Worm (Caenorhabditis elegans): ENCODE measurements around the gene epac-1.

epac-1 gene

DNA sequence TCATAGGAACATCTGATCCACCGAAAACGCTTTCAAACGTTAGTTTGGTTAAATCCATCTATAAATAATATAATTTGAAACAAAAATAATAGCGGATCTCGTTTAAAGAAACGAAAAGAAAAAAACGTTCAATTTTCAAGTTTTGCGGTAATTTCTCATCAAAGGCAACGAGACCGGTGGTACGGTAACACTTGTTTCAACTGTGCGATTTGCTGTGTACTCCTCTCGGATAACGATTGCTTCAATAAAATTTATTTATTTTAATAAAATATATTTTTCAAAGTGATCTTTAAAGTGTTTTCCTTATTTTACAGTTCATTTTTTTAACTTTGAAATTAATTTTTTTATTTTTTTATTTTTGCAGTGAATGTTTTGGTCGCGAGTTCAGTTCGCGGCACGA lies 29.6 kb downstream of the epac-1 start, which contains the start of the genes rde-4 and cox-14:
rde-4 (minus strand) TSS at position 60 of the 400 bp plus-strand sequence.
cox-14 (plus strand) TSS at position 356 of the 400 bp plus-strand sequence.
- TF ChIP-seq ztf-4 (tag; optimal IDR thresholded peaks at IDR 0.05): peak; percentile 1
- no peak for TF ChIP-seq nhr-11 (tag; optimal IDR thresholded peaks at IDR 0.05)
- no peak for TF ChIP-seq aly-2 (tag; optimal IDR thresholded peaks at IDR 0.05)
- no peak for TF ChIP-seq unc-39 (tag; optimal IDR thresholded peaks at IDR 0.05)
- TF ChIP-seq nhr-25 (tag; optimal IDR thresholded peaks at IDR 0.05): peak; percentile 86
- TF ChIP-seq nhr-237 (tag; optimal IDR thresholded peaks at IDR 0.05): no peak
- peak; percentile 90 for TF ChIP-seq lin-13 (GFP tag; optimal IDR thresholded peaks at IDR 0.05)
- TF ChIP-seq crh-2 (tag; optimal IDR thresholded peaks at IDR 0.05): peak; percentile 90
- peak; percentile 2 for TF ChIP-seq skn-1 (tag; optimal IDR thresholded peaks at IDR 0.05)
- peak; percentile 55 for TF ChIP-seq snpc-4 (tag; optimal IDR thresholded peaks at IDR 0.05)
- peak; percentile 60 for TF ChIP-seq fos-1 (tag; optimal IDR thresholded peaks at IDR 0.05)
- peak; percentile 98 for TF ChIP-seq unc-55 (GFP tag; optimal IDR thresholded peaks at IDR 0.05)
- no peak for TF ChIP-seq mbf-1 (tag; optimal IDR thresholded peaks at IDR 0.05)
- TF ChIP-seq nhr-10 (tag; optimal IDR thresholded peaks at IDR 0.05): no peak
- no peak for TF ChIP-seq nhr-23 (tag; optimal IDR thresholded peaks at IDR 0.05)
- no peak for TF ChIP-seq Y55F3AM.14 (GFP tag; optimal IDR thresholded peaks at IDR 0.05)
- peak; percentile 19 for TF ChIP-seq blmp-1 (tag; optimal IDR thresholded peaks at IDR 0.05; ENCODE audit: insufficient read depth)
- no peak for TF ChIP-seq elt-3 (tag; optimal IDR thresholded peaks at IDR 0.05)
- TF ChIP-seq gmeb-1 (tag; optimal IDR thresholded peaks at IDR 0.05): peak; percentile 91
- TF ChIP-seq lsy-2 (tag; optimal IDR thresholded peaks at IDR 0.05): peak; percentile 97 to 99
- TF ChIP-seq mab-5 (tag; optimal IDR thresholded peaks at IDR 0.05): peak; percentile 59
- peak; percentile 5 for TF ChIP-seq R02D3.7 (tag; optimal IDR thresholded peaks at IDR 0.05)
- no peak for TF ChIP-seq sma-9 (GFP tag; optimal IDR thresholded peaks at IDR 0.05)
- no peak for TF ChIP-seq sma-9 (tag; optimal IDR thresholded peaks at IDR 0.05)
- TF ChIP-seq zag-1 (tag; optimal IDR thresholded peaks at IDR 0.05): no peak
- TF ChIP-seq ztf-11 (tag; optimal IDR thresholded peaks at IDR 0.05): no peak
- no peak for TF ChIP-seq lin-39 (tag; optimal IDR thresholded peaks at IDR 0.05)
- peak; percentile 72 for TF ChIP-seq sem-4 (tag; optimal IDR thresholded peaks at IDR 0.05)
- TF ChIP-seq ztf-1 (GFP tag; conservative IDR thresholded peaks at IDR 0.05): no peak
- TF ChIP-seq ceh-82 (tag; optimal IDR thresholded peaks at IDR 0.05): no peak
- peak; percentile 60 for TF ChIP-seq nhr-6 (tag; optimal IDR thresholded peaks at IDR 0.05)
- no peak for TF ChIP-seq unc-62 (GFP tag; optimal IDR thresholded peaks at IDR 0.05)
- peak; percentile 65 for TF ChIP-seq nhr-129 (tag; optimal IDR thresholded peaks at IDR 0.05)
- peak; percentile 91 for TF ChIP-seq C34F6.9 (tag; optimal IDR thresholded peaks at IDR 0.05)
- TF ChIP-seq nhr-21 (tag; optimal IDR thresholded peaks at IDR 0.05): peak; percentile 74
- TF ChIP-seq peb-1 (tag; optimal IDR thresholded peaks at IDR 0.05): no peak
- no peak for TF ChIP-seq egl-27 (tag; optimal IDR thresholded peaks at IDR 0.05)
- TF ChIP-seq ceh-16 (tag; optimal IDR thresholded peaks at IDR 0.05): peak; percentile 25
- peak in 1 of 2 experiments; percentile 54 for TF ChIP-seq mdl-1 (tag; optimal IDR thresholded peaks at IDR 0.05)
- no peak for TF ChIP-seq alr-1 (tag; optimal IDR thresholded peaks at IDR 0.05)
- TF ChIP-seq ama-1 (optimal IDR thresholded peaks at IDR 0.05): peak; percentile 41
- TF ChIP-seq elt-1 (tag; optimal IDR thresholded peaks at IDR 0.05): no peak
- no peak for TF ChIP-seq dmd-4 (tag; optimal IDR thresholded peaks at IDR 0.05)
- TF ChIP-seq nhr-77 (tag; optimal IDR thresholded peaks at IDR 0.05): no peak
- TF ChIP-seq lin-11 (tag; optimal IDR thresholded peaks at IDR 0.05): peak; percentile 61
- TF ChIP-seq ZK546.5 (tag; optimal IDR thresholded peaks at IDR 0.05): peak; percentile 31
- TF ChIP-seq sma-3 (GFP tag; optimal IDR thresholded peaks at IDR 0.05): peak; percentile 81
- TF ChIP-seq F13H6.1 (tag; optimal IDR thresholded peaks at IDR 0.05): peak; percentile 66
- TF ChIP-seq nhr-12 (tag; optimal IDR thresholded peaks at IDR 0.05): no peak
